Worm (Caenorhabditis elegans) whole organism, young adult: ENCODE results near the gene W03F8.6.
"Not testable (repeated sequence)": the region's sequence is repeated elsewhere in the genome, so short reads cannot be mapped to it uniquely, and the experiment has no call there.

Source experiments
- B0336.3 ChIP-seq: fragments of 200-800 bp; sonication (Bioruptor generic); IDR thresholded peaks from 2 replicates; pipeline ENCODE4 v1.3.6; 2022; ENCODE audit warnings: missing genetic modification characterization, missing compliant biosample characterization
- D2030.7 ChIP-seq: fragments of 200-800 bp; sonication (Bioruptor generic); IDR thresholded peaks from 2 replicates; pipeline ENCODE4 v1.3.6; 2022; ENCODE audit warnings: missing genetic modification reagents, missing genetic modification characterization, missing compliant biosample characterization
- F39B2.1 ChIP-seq: fragments of 200-800 bp; sonication (Bioruptor generic); IDR thresholded peaks from 2 replicates; pipeline ENCODE4 v1.3.6; 2022; ENCODE audit warnings: missing genetic modification reagents, missing genetic modification characterization, missing compliant biosample characterization
- F49E8.2 ChIP-seq: sonication (generic microtip); optimal IDR thresholded peaks from 3 replicates; lab custom pipeline; 2017; ENCODE audit warnings: missing genetic modification characterization, mild to moderate bottlenecking, missing compliant biosample characterization, antibody characterized with exemption, moderate library complexity; ENCODE audit not compliant: insufficient read depth
- F52B5.7 ChIP-seq: sonication (generic microtip); optimal IDR thresholded peaks from 2 replicates; lab custom pipeline; 2016; ENCODE audit warnings: mild to moderate bottlenecking, missing genetic modification characterization, missing compliant biosample characterization
- F55B11.4 ChIP-seq: sonication (generic microtip); optimal IDR thresholded peaks from 2 replicates; lab custom pipeline; 2016; ENCODE audit warnings: missing compliant biosample characterization, missing genetic modification characterization, borderline replicate concordance; ENCODE audit not compliant: insufficient read depth
- K11D2.4 ChIP-seq: fragments of 200-800 bp; sonication (Bioruptor generic); IDR thresholded peaks from 2 replicates; pipeline ENCODE4 v1.3.6; 2022; ENCODE audit warnings: missing genetic modification reagents, missing genetic modification characterization, missing compliant biosample characterization
- Y95B8A.8 ChIP-seq: fragments of 200-800 bp; sonication (Bioruptor generic); IDR thresholded peaks from 2 replicates; pipeline ENCODE4 v1.3.6; 2022; ENCODE audit warnings: missing genetic modification reagents, missing genetic modification characterization, missing compliant biosample characterization
- ama-1 ChIP-seq, 3 experiments: fragments of 150-350 bp in 1 of 3; sonication (generic microtip) in 2 of 3; optimal IDR thresholded peaks; 2 replicates each; lab custom pipeline; 2014 to 2018; ENCODE audit warnings: missing biosample characterization in 2 of 3, missing genetic modification characterization in 2 of 3, missing genetic modification reagents in 2 of 3
- aptf-2 ChIP-seq: fragments of 200-800 bp; sonication (Bioruptor generic); conservative IDR thresholded peaks from 2 replicates; pipeline ENCODE4 v1.3.6; 2022; ENCODE audit warnings: missing genetic modification reagents, missing genetic modification characterization, missing compliant biosample characterization
- atf-7 ChIP-seq: sonication (generic microtip); optimal IDR thresholded peaks from 2 replicates; lab custom pipeline; 2017; ENCODE audit warnings: mild to moderate bottlenecking, missing genetic modification characterization, missing compliant biosample characterization
- attf-6 ChIP-seq: fragments of 200-800 bp; sonication (Bioruptor generic); IDR thresholded peaks from 2 replicates; pipeline ENCODE4 v1.3.6; 2022; ENCODE audit warnings: missing genetic modification reagents, missing genetic modification characterization, missing compliant biosample characterization
- bed-1 ChIP-seq: fragments of 200-800 bp; sonication (Bioruptor generic); IDR thresholded peaks from 2 replicates; pipeline ENCODE4 v1.3.6; 2022; ENCODE audit warnings: missing genetic modification reagents, missing genetic modification characterization, missing compliant biosample characterization
- cebp-1 ChIP-seq, 2 experiments: fragments of 200-800 bp in 1 of 2; sonication (Bioruptor generic) in 1 of 2; sonication (generic microtip) in 1 of 2; IDR thresholded peaks in 1 of 2; optimal IDR thresholded peaks in 1 of 2; 2 replicates each; pipeline versions ENCODE4 v1.3.6 to Lab custom; 2017 to 2022; ENCODE audit warnings: missing compliant biosample characterization in 2 of 2, missing genetic modification characterization in 2 of 2, mild to moderate bottlenecking in 1 of 2, missing genetic modification reagents in 1 of 2, moderate library complexity in 1 of 2
- efl-1 ChIP-seq: fragments of 150-350 bp; optimal IDR thresholded peaks from 2 replicates; lab custom pipeline; 2014; ENCODE audit warnings: missing biosample characterization, missing genetic modification reagents, missing genetic modification characterization
- hmg-1.2 ChIP-seq: fragments of 200-800 bp; sonication (Bioruptor generic); IDR thresholded peaks from 2 replicates; pipeline ENCODE4 v1.3.6; 2022; ENCODE audit warnings: missing genetic modification reagents, missing genetic modification characterization, missing compliant biosample characterization
- hrde-1 ChIP-seq: sonication (generic microtip); optimal IDR thresholded peaks from 2 replicates; lab custom pipeline; 2016; ENCODE audit warnings: missing genetic modification characterization, mild to moderate bottlenecking, missing compliant biosample characterization, moderate library complexity, missing genotype, missing genetic modification reagents, borderline replicate concordance
- lin-40 ChIP-seq: sonication (generic microtip); optimal IDR thresholded peaks from 2 replicates; lab custom pipeline; 2016; ENCODE audit warnings: missing genetic modification characterization, mild to moderate bottlenecking, missing compliant biosample characterization, missing genotype, missing genetic modification reagents
- mel-28 ChIP-seq: sonication (generic microtip); optimal IDR thresholded peaks from 2 replicates; lab custom pipeline; 2016; ENCODE audit warnings: borderline replicate concordance, mild to moderate bottlenecking, missing genetic modification characterization, missing compliant biosample characterization
- nfya-1 ChIP-seq: sonication (generic microtip); optimal IDR thresholded peaks from 2 replicates; lab custom pipeline; 2017; ENCODE audit warnings: antibody characterized with exemption, missing compliant biosample characterization, missing genetic modification characterization, borderline replicate concordance; ENCODE audit not compliant: insufficient read depth
- nfyb-1 ChIP-seq: fragments of 200-800 bp; sonication (Bioruptor generic); IDR thresholded peaks from 2 replicates; pipeline ENCODE4 v1.3.6; 2022; ENCODE audit warnings: missing genetic modification reagents, missing genetic modification characterization, missing compliant biosample characterization
- nhr-27 ChIP-seq: fragments of 200-800 bp; sonication (Bioruptor generic); optimal IDR thresholded peaks from 2 replicates; lab custom pipeline; 2018; ENCODE audit warnings: mild to moderate bottlenecking, missing genetic modification characterization, moderate library complexity, missing compliant biosample characterization
- nhr-90 ChIP-seq: sonication (generic microtip); optimal IDR thresholded peaks from 2 replicates; lab custom pipeline; 2016; ENCODE audit warnings: missing genotype, mild to moderate bottlenecking, missing genetic modification characterization, missing compliant biosample characterization
- pbrm-1 ChIP-seq: fragments of 200-800 bp; sonication (Bioruptor generic); IDR thresholded peaks from 2 replicates; pipeline ENCODE4 v1.3.6; 2022; ENCODE audit warnings: missing genetic modification reagents, missing genetic modification characterization, missing compliant biosample characterization
- repo-1 ChIP-seq: sonication (generic microtip); optimal IDR thresholded peaks from 2 replicates; lab custom pipeline; 2017; ENCODE audit warnings: mild to moderate bottlenecking, missing genetic modification characterization, missing compliant biosample characterization
- somi-1 ChIP-seq: fragments of 200-800 bp; sonication (Bioruptor generic); optimal IDR thresholded peaks from 2 replicates; lab custom pipeline; 2018; ENCODE audit warnings: mild to moderate bottlenecking, missing genetic modification characterization, missing compliant biosample characterization
- tbp1 ChIP-seq: fragments of 200-800 bp; sonication (Bioruptor generic); optimal IDR thresholded peaks from 2 replicates; lab custom pipeline; 2018; ENCODE audit warnings: mild to moderate bottlenecking, missing genetic modification characterization, missing compliant biosample characterization
- unc-130 ChIP-seq: sonication (generic microtip); optimal IDR thresholded peaks from 2 replicates; lab custom pipeline; 2016; ENCODE audit warnings: missing genetic modification reagents, missing genetic modification characterization, missing compliant biosample characterization
- zim-3 ChIP-seq: sonication (generic microtip); optimal IDR thresholded peaks from 2 replicates; lab custom pipeline; 2017; ENCODE audit warnings: mild to moderate bottlenecking, missing genetic modification characterization, moderate library complexity, missing compliant biosample characterization

W03F8.6 gene

DNA sequence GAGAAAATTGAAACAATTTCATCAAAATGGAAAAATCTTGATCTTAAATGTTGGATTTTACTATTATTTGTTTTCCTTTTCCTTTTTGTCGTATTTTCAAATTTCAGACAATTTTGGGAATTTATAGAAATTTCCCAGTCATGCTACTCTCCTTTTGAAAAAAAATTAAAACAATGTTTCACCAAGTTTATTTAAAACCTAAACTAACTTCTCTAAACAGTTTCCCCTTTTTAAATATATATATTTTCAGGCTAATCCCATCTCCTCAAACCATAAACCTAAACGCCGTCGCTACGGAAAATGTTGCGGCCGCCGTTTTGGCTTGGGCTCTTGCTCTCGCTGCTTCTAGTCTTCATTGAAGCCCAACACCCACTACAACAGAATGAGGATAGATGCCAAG, 13.3 kb downstream of the W03F8.6 start, which contains the start of gene lam-1:
Gene lam-1, plus strand, starts transcription at position 301 of the 400 bp plus-strand sequence.
- no peak for TF ChIP-seq nhr-27 (tag; lab: Kevin White, UChicago)
- TF ChIP-seq Y95B8A.8 (GFP tag; lab: Robert Waterston, UW): no peak
- TF ChIP-seq ama-1 (optimal IDR thresholded peaks at IDR 0.05; lab: Kevin White, UChicago): no peak
- TF ChIP-seq ama-1 (GFP tag; optimal IDR thresholded peaks at IDR 0.05; lab: Kevin White, UChicago): no peak
- no peak for TF ChIP-seq nfya-1 (tag; lab: Kevin White, UChicago)
- TF ChIP-seq B0336.3 (GFP tag; lab: Robert Waterston, UW): no peak
- no peak for TF ChIP-seq repo-1 (tag; lab: Kevin White, UChicago)
- no peak for TF ChIP-seq bed-1 (GFP tag; lab: Robert Waterston, UW)
- no peak for TF ChIP-seq tbp1
- no peak for TF ChIP-seq zim-3 (tag; lab: Kevin White, UChicago)
- no peak for TF ChIP-seq atf-7 (tag; lab: Kevin White, UChicago)
- TF ChIP-seq, all 124 proteins: peak for 0

DNA sequence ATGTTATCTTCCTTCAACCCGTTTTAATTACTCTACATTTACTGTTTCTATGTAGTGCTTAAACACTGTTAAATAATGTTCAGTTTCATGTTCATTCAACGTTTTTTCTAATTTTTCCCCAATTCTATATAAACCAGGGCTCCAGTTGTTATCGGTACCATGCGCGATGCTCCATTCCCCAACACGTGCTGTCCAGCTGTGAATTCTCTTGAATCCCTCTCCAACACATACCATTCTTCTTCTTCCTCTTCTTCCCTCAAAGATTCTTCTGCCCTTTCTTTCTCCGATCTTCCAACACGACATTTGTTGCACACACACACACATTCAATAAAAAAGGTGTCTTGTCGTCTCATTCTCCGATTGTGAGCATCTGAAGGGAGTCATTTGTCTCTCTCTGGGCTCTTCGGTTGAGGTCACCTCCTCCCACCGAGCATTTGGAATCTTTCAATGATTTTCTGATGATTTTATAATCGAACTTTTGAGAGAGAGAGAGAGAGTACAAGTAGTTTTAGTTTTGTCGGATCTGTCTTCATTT, 14.3 kb downstream of the W03F8.6 start:
- TF ChIP-seq F39B2.1 (GFP tag; lab: Robert Waterston, UW) (no peak), nhr-90 (tag; lab: Kevin White, UChicago) (no peak), lin-40 (no peak), D2030.7 (GFP tag; lab: Robert Waterston, UW) (no peak), K11D2.4 (GFP tag; lab: Robert Waterston, UW) (no peak)

DNA sequence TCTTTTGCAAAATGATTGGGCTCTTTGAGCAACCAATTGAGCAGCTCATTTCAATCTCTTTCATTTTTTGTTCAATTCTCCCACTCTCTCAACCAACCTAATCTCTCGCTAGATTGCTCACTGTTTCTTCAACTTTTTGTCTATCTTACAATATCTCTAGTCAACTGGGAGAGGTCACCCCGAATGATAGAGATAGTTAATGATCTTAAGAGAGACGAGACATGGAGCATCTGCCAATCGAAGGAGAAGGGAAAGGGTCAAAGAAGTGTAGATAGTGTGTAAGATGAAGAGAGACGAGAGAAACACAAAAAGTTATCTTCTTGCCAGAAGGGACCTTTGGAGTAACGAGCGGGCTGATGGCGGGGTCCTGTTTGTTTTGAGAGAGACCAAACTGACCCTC, 17.0 kb downstream of the W03F8.6 start:
- TF ChIP-seq hmg-1.2: peak; percentile 38; the same call in 1 of the 2 replicates
- peak; percentile 50; the same call in 1 of the 2 replicates for TF ChIP-seq aptf-2
- no peak for TF ChIP-seq mel-28 (tag; lab: Kevin White, UChicago)

DNA sequence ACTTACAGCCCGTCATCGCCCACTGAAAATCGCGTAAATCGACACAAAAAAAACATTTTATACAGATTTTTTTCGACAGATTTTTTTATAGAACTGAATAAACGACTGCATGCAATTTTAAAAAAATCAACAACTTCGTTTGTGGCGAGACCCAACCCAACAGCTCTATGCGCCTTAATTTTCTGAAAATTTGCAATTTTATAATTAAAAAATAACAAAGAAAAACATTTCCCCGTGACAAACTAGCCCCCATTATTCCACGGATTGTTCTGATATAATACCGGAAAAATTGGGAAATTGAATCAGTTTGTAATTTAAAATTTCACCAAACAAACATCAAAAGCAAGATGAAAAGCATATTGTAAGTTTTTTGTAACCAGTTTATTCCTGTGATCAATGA, 20.4 kb downstream of the W03F8.6 start, which contains the start of gene ptp-5.1:
Gene ptp-5.1, plus strand, starts transcription at position 301 of the 400 bp plus-strand sequence.
- TF ChIP-seq nfya-1 (tag; lab: Kevin White, UChicago): no peak
- TF ChIP-seq hrde-1: no peak
- TF ChIP-seq nfyb-1: no peak
- TF ChIP-seq F55B11.4 (tag; lab: Kevin White, UChicago): no peak
- no peak for TF ChIP-seq somi-1
- TF ChIP-seq pbrm-1 (GFP tag; lab: Robert Waterston, UW): no peak
- no peak for TF ChIP-seq F49E8.2 (tag; lab: Kevin White, UChicago)
- no peak for TF ChIP-seq unc-130 (GFP tag; lab: Kevin White, UChicago)
- no peak for TF ChIP-seq cebp-1 (GFP tag; IDR thresholded peaks at IDR 0.05; lab: Robert Waterston, UW)
- no peak for TF ChIP-seq cebp-1 (tag; optimal IDR thresholded peaks at IDR 0.05; lab: Kevin White, UChicago)
- no peak for TF ChIP-seq efl-1 (GFP tag; lab: Kevin White, UChicago)

DNA sequence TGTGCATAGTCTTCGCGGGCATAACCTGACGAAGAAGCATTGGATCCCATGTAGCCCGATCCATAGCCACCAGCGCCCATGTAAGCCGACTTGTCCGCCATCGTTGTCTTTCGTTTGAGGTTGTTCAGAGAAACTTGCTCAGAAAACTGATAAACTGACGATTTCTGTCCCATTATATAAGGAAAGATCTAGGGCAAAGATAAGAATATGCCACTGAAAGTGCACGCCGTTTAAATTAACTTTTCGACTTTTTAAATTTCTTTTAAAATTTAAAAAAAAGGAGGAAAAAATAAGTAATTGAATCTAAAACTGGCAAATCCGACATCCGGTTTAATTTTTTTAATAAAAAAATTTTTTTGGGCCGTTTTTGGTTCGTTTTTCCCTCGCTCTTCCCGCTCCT, 20.8 kb downstream of the W03F8.6 start, which contains the start of gene nspd-6:
Gene nspd-6, minus strand, starts transcription at position 101 of the 400 bp plus-strand sequence.
- not testable (repeated sequence) for TF ChIP-seq attf-6 (GFP tag; lab: Robert Waterston, UW); hmg-1.2; F52B5.7 (tag; lab: Kevin White, UChicago)
